Fruit fly (Drosophila melanogaster) whole organism, embryonic: Measurements from ENCODE around the gene CG11699.

Source experiments
- ATbp ChIP-seq: fragments of 200-800 bp; sonication (Bioruptor generic); optimal IDR thresholded peaks from 2 replicates; lab custom pipeline; 2017; ENCODE audit warnings: missing biosample characterization, mild to moderate bottlenecking, missing genetic modification characterization, missing genetic modification reagents
- Ada2b ChIP-seq: fragments of 200-800 bp; sonication (Bioruptor generic); IDR thresholded peaks from 2 replicates; pipeline ENCODE4 v1.3.6; 2022; ENCODE audit warnings: missing biosample characterization, missing genetic modification characterization
- Asciz ChIP-seq: fragments of 200-800 bp; sonication (Bioruptor generic); optimal IDR thresholded peaks from 2 replicates; lab custom pipeline; 2017; ENCODE audit warnings: missing biosample characterization, mild to moderate bottlenecking, missing genetic modification characterization, missing genetic modification reagents
- CG10267 ChIP-seq: fragments of 200-800 bp; sonication (Bioruptor generic); optimal IDR thresholded peaks from 2 replicates; lab custom pipeline; 2018; ENCODE audit warnings: missing biosample characterization, mild to moderate bottlenecking, missing genetic modification characterization, moderate library complexity
- CG10274 ChIP-seq: fragments of 200-800 bp; sonication (Bioruptor generic); optimal IDR thresholded peaks from 3 replicates; lab custom pipeline; 2017; ENCODE audit warnings: missing biosample characterization, mild to moderate bottlenecking, missing genetic modification characterization
- CG11085 ChIP-seq: fragments of 200-800 bp; sonication (Bioruptor generic); IDR thresholded peaks from 2 replicates; pipeline ENCODE4 v1.3.6; 2022; ENCODE audit warnings: missing biosample characterization, missing genetic modification characterization
- CG11504 ChIP-seq: fragments of 200-800 bp; sonication (Bioruptor generic); optimal IDR thresholded peaks from 3 replicates; lab custom pipeline; 2019; ENCODE audit warnings: missing biosample characterization, mild to moderate bottlenecking, missing genetic modification characterization, moderate library complexity
- CG11695 ChIP-seq: fragments of 200-800 bp; sonication (Bioruptor generic); IDR thresholded peaks from 3 replicates; pipeline ENCODE4 v1.3.6; 2022; ENCODE audit warnings: missing biosample characterization, missing genetic modification characterization
- CG13424 ChIP-seq: fragments of 200-800 bp; sonication (Bioruptor generic); optimal IDR thresholded peaks from 2 replicates; lab custom pipeline; 2019; ENCODE audit warnings: missing biosample characterization, mild to moderate bottlenecking, missing genetic modification characterization, moderate library complexity
- CG14667 ChIP-seq: fragments of 200-800 bp; sonication (Bioruptor generic); IDR thresholded peaks from 2 replicates; pipeline ENCODE4 v1.3.6; 2022; ENCODE audit warnings: missing biosample characterization, missing genetic modification characterization
- CG14710 ChIP-seq: fragments of 200-800 bp; sonication (Bioruptor generic); optimal IDR thresholded peaks from 3 replicates; lab custom pipeline; 2019; ENCODE audit warnings: missing biosample characterization, mild to moderate bottlenecking, missing genetic modification characterization, moderate library complexity
- CG15011 ChIP-seq: fragments of 200-800 bp; sonication (Bioruptor generic); optimal IDR thresholded peaks from 3 replicates; lab custom pipeline; 2018; ENCODE audit warnings: missing biosample characterization, mild to moderate bottlenecking, missing genetic modification characterization
- CG15269 ChIP-seq: fragments of 200-800 bp; sonication (Bioruptor generic); optimal IDR thresholded peaks from 2 replicates; lab custom pipeline; 2018; ENCODE audit warnings: missing biosample characterization, mild to moderate bottlenecking, missing genetic modification characterization, moderate library complexity
- CG17359 ChIP-seq: fragments of 200-800 bp; sonication (Bioruptor generic); optimal IDR thresholded peaks from 3 replicates; lab custom pipeline; 2018; ENCODE audit warnings: missing biosample characterization, mild to moderate bottlenecking, missing genetic modification characterization, moderate library complexity
- CG2116 ChIP-seq: fragments of 200-800 bp; sonication (Bioruptor generic); optimal IDR thresholded peaks from 3 replicates; lab custom pipeline; 2018; ENCODE audit warnings: missing biosample characterization, mild to moderate bottlenecking, missing genetic modification characterization
- CG31388 ChIP-seq: fragments of 200-800 bp; sonication (Bioruptor generic); optimal IDR thresholded peaks from 2 replicates; lab custom pipeline; 2016; ENCODE audit warnings: missing biosample characterization, missing genetic modification characterization
- CG3995 ChIP-seq: fragments of 200-800 bp; sonication (Bioruptor generic); optimal IDR thresholded peaks from 3 replicates; lab custom pipeline; 2016; ENCODE audit warnings: missing biosample characterization, missing genetic modification characterization
- CG43689 ChIP-seq: fragments of 200-800 bp; sonication (Bioruptor generic); IDR thresholded peaks from 2 replicates; pipeline ENCODE4 v1.3.6; 2022; ENCODE audit warnings: missing biosample characterization, missing genetic modification characterization
- CG6272 ChIP-seq: fragments of 200-800 bp; sonication (Bioruptor generic); IDR thresholded peaks from 2 replicates; pipeline ENCODE4 v1.3.6; 2022; ENCODE audit warnings: missing biosample characterization, missing genetic modification characterization
- CG7556 ChIP-seq: fragments of 200-800 bp; sonication (Bioruptor generic); optimal IDR thresholded peaks from 2 replicates; lab custom pipeline; 2017; ENCODE audit warnings: missing biosample characterization, mild to moderate bottlenecking, missing genetic modification characterization
- CG7928 ChIP-seq: fragments of 200-800 bp; sonication (Bioruptor generic); optimal IDR thresholded peaks from 2 replicates; lab custom pipeline; 2017; ENCODE audit warnings: missing biosample characterization, mild to moderate bottlenecking, missing genetic modification characterization
- CG8765 ChIP-seq: fragments of 200-800 bp; sonication (Bioruptor generic); IDR thresholded peaks from 2 replicates; pipeline ENCODE4 v1.3.6; 2022; ENCODE audit warnings: missing biosample characterization, missing genetic modification characterization
- CG9932 ChIP-seq: fragments of 200-800 bp; sonication (Bioruptor generic); IDR thresholded peaks from 2 replicates; pipeline ENCODE4 v1.3.6; 2022; ENCODE audit warnings: missing biosample characterization, missing genetic modification characterization
- Dad ChIP-seq: fragments of 200-800 bp; sonication (Bioruptor generic); optimal IDR thresholded peaks from 3 replicates; lab custom pipeline; 2016; ENCODE audit warnings: missing biosample characterization, missing genetic modification characterization
- Ets97D ChIP-seq: fragments of 200-800 bp; sonication (Bioruptor generic); optimal IDR thresholded peaks from 3 replicates; lab custom pipeline; 2016; ENCODE audit warnings: missing biosample characterization, missing genetic modification characterization
- Fer1 ChIP-seq: fragments of 200-800 bp; sonication (Bioruptor generic); optimal IDR thresholded peaks from 2 replicates; lab custom pipeline; 2017; ENCODE audit warnings: missing biosample characterization, mild to moderate bottlenecking, missing genetic modification characterization
- HmgZ ChIP-seq: fragments of 200-800 bp; sonication (Bioruptor generic); optimal IDR thresholded peaks from 2 replicates; lab custom pipeline; 2018; ENCODE audit warnings: missing biosample characterization, mild to moderate bottlenecking, missing genetic modification characterization
- MBD-R2 ChIP-seq: fragments of 200-800 bp; sonication (Bioruptor generic); IDR thresholded peaks from 2 replicates; pipeline ENCODE4 v1.3.6; 2022; ENCODE audit warnings: missing biosample characterization, missing genetic modification characterization
- Mrtf ChIP-seq: fragments of 200-800 bp; sonication (Bioruptor generic); IDR thresholded peaks from 3 replicates; pipeline ENCODE4 v1.3.6; 2022; ENCODE audit warnings: missing biosample characterization, missing genetic modification characterization
- NFAT ChIP-seq: fragments of 200-800 bp; sonication (Bioruptor generic); IDR thresholded peaks from 2 replicates; pipeline ENCODE4 v1.3.6; 2022; ENCODE audit warnings: missing biosample characterization, missing genetic modification characterization
- Opbp ChIP-seq: fragments of 200-800 bp; sonication (Bioruptor generic); IDR thresholded peaks from 3 replicates; pipeline ENCODE4 v1.3.6; 2022; ENCODE audit warnings: missing biosample characterization, missing genetic modification characterization; ENCODE audit not compliant: partially characterized antibody
- Poxn ChIP-seq: fragments of 200-800 bp; sonication (Bioruptor generic); IDR thresholded peaks from 2 replicates; pipeline ENCODE4 v1.3.6; 2022; ENCODE audit warnings: missing biosample characterization, missing genetic modification characterization
- Tbp ChIP-seq: fragments of >200 bp; optimal IDR thresholded peaks from 2 replicates; lab custom pipeline; 2018; ENCODE audit warnings: missing biosample characterization, missing genetic modification characterization
- al ChIP-seq: fragments of 200-800 bp; sonication (Bioruptor generic); IDR thresholded peaks from 2 replicates; pipeline ENCODE4 v1.3.6; 2022; ENCODE audit warnings: missing biosample characterization, missing genetic modification characterization
- az2 ChIP-seq: fragments of 200-800 bp; sonication (Bioruptor generic); optimal IDR thresholded peaks from 3 replicates; lab custom pipeline; 2016; ENCODE audit warnings: missing biosample characterization, missing genetic modification characterization
- cad ChIP-seq: fragments of >200 bp; optimal IDR thresholded peaks from 2 replicates; lab custom pipeline; 2017; ENCODE audit warnings: missing biosample characterization, missing genetic modification characterization
- crp ChIP-seq, 2 experiments: fragments of 200-800 bp; sonication (Bioruptor generic); optimal IDR thresholded peaks; 2 replicates in 1 of 2; 3 replicates in 1 of 2; lab custom pipeline; 2017; ENCODE audit warnings: missing biosample characterization in 2 of 2, missing genetic modification characterization in 2 of 2, mild to moderate bottlenecking in 1 of 2, moderate library complexity in 1 of 2
- dm ChIP-seq: fragments of 200-800 bp; sonication (Bioruptor generic); optimal IDR thresholded peaks from 3 replicates; lab custom pipeline; 2016; ENCODE audit warnings: missing biosample characterization, missing genetic modification characterization
- eve ChIP-seq, 2 experiments: fragments of >200 bp; optimal IDR thresholded peaks; 2 replicates each; lab custom pipeline; 2017; ENCODE audit warnings: missing biosample characterization in 2 of 2, missing genetic modification characterization in 2 of 2
- eyg ChIP-seq: fragments of 200-800 bp; sonication (Bioruptor generic); optimal IDR thresholded peaks from 3 replicates; lab custom pipeline; 2016; ENCODE audit warnings: missing biosample characterization, missing genetic modification characterization
- gfzf ChIP-seq: fragments of 200-800 bp; sonication (Bioruptor generic); optimal IDR thresholded peaks from 2 replicates; lab custom pipeline; 2016; ENCODE audit warnings: missing biosample characterization, mild to moderate bottlenecking, missing genetic modification characterization, moderate library complexity
- gsb-n ChIP-seq: fragments of 200-800 bp; sonication (Bioruptor generic); optimal IDR thresholded peaks from 3 replicates; lab custom pipeline; 2018; ENCODE audit warnings: missing biosample characterization, mild to moderate bottlenecking, missing genetic modification characterization
- her ChIP-seq: fragments of 200-800 bp; sonication (Bioruptor generic); optimal IDR thresholded peaks from 2 replicates; lab custom pipeline; 2016; ENCODE audit warnings: missing biosample characterization, missing genetic modification characterization
- mam ChIP-seq: fragments of 200-800 bp; sonication (Bioruptor generic); optimal IDR thresholded peaks from 3 replicates; lab custom pipeline; 2016; ENCODE audit warnings: missing biosample characterization, missing genetic modification characterization
- org-1 ChIP-seq: fragments of 200-800 bp; sonication (Bioruptor generic); optimal IDR thresholded peaks from 2 replicates; lab custom pipeline; 2017; ENCODE audit warnings: missing biosample characterization, missing genetic modification characterization
- pb ChIP-seq: fragments of 200-800 bp; sonication (Bioruptor generic); optimal IDR thresholded peaks from 3 replicates; lab custom pipeline; 2016; ENCODE audit warnings: missing biosample characterization, missing genetic modification characterization
- peb ChIP-seq: fragments of 200-800 bp; sonication (Bioruptor generic); IDR thresholded peaks from 2 replicates; pipeline ENCODE4 v1.3.6; 2022; ENCODE audit warnings: missing biosample characterization, missing genetic modification characterization
- pzg ChIP-seq: fragments of 200-800 bp; sonication (Bioruptor generic); optimal IDR thresholded peaks from 3 replicates; lab custom pipeline; 2018; ENCODE audit warnings: missing biosample characterization, mild to moderate bottlenecking, missing genetic modification characterization, moderate library complexity
- rib ChIP-seq: fragments of 200-800 bp; sonication (Bioruptor generic); IDR thresholded peaks from 2 replicates; pipeline ENCODE4 v1.3.6; 2022; ENCODE audit warnings: missing biosample characterization, missing genetic modification characterization
- sim ChIP-seq: fragments of 200-800 bp; sonication (Bioruptor generic); IDR thresholded peaks from 2 replicates; pipeline ENCODE4 v1.3.6; 2022; ENCODE audit warnings: missing biosample characterization, missing genetic modification characterization
- tin ChIP-seq: fragments of 200-800 bp; sonication (Bioruptor generic); optimal IDR thresholded peaks from 3 replicates; lab custom pipeline; 2016; ENCODE audit warnings: missing biosample characterization, missing genetic modification characterization
- toy ChIP-seq: fragments of 200-800 bp; sonication (Bioruptor generic); IDR thresholded peaks from 2 replicates; pipeline ENCODE4 v1.3.6; 2022; ENCODE audit warnings: missing biosample characterization, missing genetic modification characterization

The CG11699 gene

DNA sequence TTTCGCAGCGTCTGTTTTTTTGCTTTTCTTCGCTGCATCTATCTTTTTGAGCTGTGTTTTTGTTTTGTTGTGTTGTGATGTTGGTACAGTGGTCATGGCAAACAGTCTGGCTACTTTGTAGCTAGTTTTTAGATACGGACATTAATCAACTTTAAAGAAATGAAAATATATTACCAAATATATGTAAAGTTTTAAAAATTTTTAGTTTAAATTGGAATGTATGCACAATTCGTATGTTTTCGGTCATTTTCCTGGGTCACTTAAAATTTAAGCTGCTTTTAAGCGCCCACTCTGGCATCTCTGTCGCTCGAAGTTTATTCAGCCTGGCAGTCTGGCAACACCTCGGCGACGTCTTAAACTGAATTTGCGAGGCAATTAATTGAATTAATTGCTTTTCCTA, 6.1 kb downstream of the CG11699 start, which contains the start of gene CG11695 (continued):
- TF ChIP-seq CG10267 (tag; lab: Kevin White, UChicago) (peak; percentile 73), org-1 (no peak), az2 (GFP tag; lab: Kevin White, UChicago) (peak; percentile 54), CG11504 (tag; lab: Kevin White, UChicago) (peak; percentile 76), CG15011 (GFP tag; lab: Kevin White, UChicago) (no peak), CG11085 (GFP tag; lab: Robert Waterston, UW) (no peak), sim (GFP tag; lab: Robert Waterston, UW) (no peak), HmgZ (tag; lab: Kevin White, UChicago) (peak; percentile 80), gsb-n (tag; lab: Kevin White, UChicago) (peak; percentile 44), Fer1 (GFP tag; lab: Kevin White, UChicago) (peak; percentile 73), CG7928 (no peak), MBD-R2 (GFP tag; lab: Robert Waterston, UW) (peak; percentile 94), CG8765 (GFP tag; lab: Robert Waterston, UW) (peak; percentile 48; the same call in 1 of the 2 replicates), NFAT (peak; percentile 70), CG15269 (tag; lab: Kevin White, UChicago) (peak; percentile 69), CG6272 (GFP tag; lab: Robert Waterston, UW) (no peak), Asciz (GFP tag; lab: Kevin White, UChicago) (no peak), Ada2b (GFP tag; lab: Robert Waterston, UW) (peak; percentile 65), CG13424 (tag; lab: Kevin White, UChicago) (peak; percentile 78), Ets97D (GFP tag; lab: Kevin White, UChicago) (peak; percentile 32), dm (GFP tag; lab: Kevin White, UChicago) (no peak), Opbp (no peak), Poxn (GFP tag; lab: Robert Waterston, UW) (no peak), CG14667 (GFP tag; lab: Robert Waterston, UW) (peak; percentile 36; the same call in 1 of the 2 replicates), cad (no peak), CG7556 (GFP tag; lab: Kevin White, UChicago) (peak; percentile 45), Mrtf (GFP tag; lab: Robert Waterston, UW) (no peak), pb (GFP tag; lab: Kevin White, UChicago) (no peak), Tbp (no peak), eyg (GFP tag; lab: Kevin White, UChicago) (no peak), tin (GFP tag; lab: Kevin White, UChicago) (peak; percentile 50), rib (GFP tag; lab: Robert Waterston, UW) (no peak), toy (GFP tag; lab: Robert Waterston, UW) (no peak), CG31388 (GFP tag; lab: Kevin White, UChicago) (peak; percentile 9), CG3995 (GFP tag; lab: Kevin White, UChicago) (peak; percentile 38), crp (GFP tag; optimal IDR thresholded peaks at IDR 0.05; lab: Kevin White, UChicago) (peak in 1 of 2 experiments; percentile 67), CG10274 (GFP tag; lab: Kevin White, UChicago) (no peak), CG43689 (GFP tag; lab: Robert Waterston, UW) (no peak), al (GFP tag; lab: Robert Waterston, UW) (peak; percentile 67), CG9932 (GFP tag; lab: Robert Waterston, UW) (peak; percentile 80), pzg (GFP tag; lab: Kevin White, UChicago) (peak; percentile 48), her (GFP tag; lab: Kevin White, UChicago) (no peak), eve (GFP tag; optimal IDR thresholded peaks at IDR 0.05; lab: Kevin White, UChicago) (no peak), mam (peak; percentile 61), CG14710 (tag; lab: Kevin White, UChicago) (peak; percentile 73), CG17359 (tag; lab: Kevin White, UChicago) (peak; percentile 45), CG11695 (peak; percentile 64; the same call in 1 of the 3 replicates), ATbp (no peak), gfzf (GFP tag; lab: Kevin White, UChicago) (peak; percentile 33), Dad (GFP tag; lab: Kevin White, UChicago) (peak; percentile 8), peb (GFP tag; lab: Robert Waterston, UW) (peak; percentile 45; the same call in 1 of the 2 replicates), CG2116 (GFP tag; lab: Kevin White, UChicago) (peak; percentile 42)
